Fruit fly (Drosophila melanogaster) whole organism, wandering third instar larva: ENCODE results near the gene Srrm234.
A peak's percentile ranks its signal among the peaks of the same experiment; 100 is the strongest.

Source experiments
- Abd-B ChIP-seq: fragments of >200 bp; optimal IDR thresholded peaks from 2 replicates; lab custom pipeline; 2017; ENCODE audit warnings: missing biosample characterization, missing genetic modification characterization
- CG32264 ChIP-seq: fragments of 200-800 bp; sonication (Bioruptor generic); optimal IDR thresholded peaks from 2 replicates; lab custom pipeline; 2016; ENCODE audit warnings: missing biosample characterization, missing genetic modification characterization
- CG9705 ChIP-seq: fragments of 200-800 bp; sonication (Bioruptor generic); optimal IDR thresholded peaks from 2 replicates; lab custom pipeline; 2018; ENCODE audit warnings: missing biosample characterization, mild to moderate bottlenecking, missing genetic modification characterization
- CrebA ChIP-seq: fragments of 200-800 bp; sonication (Bioruptor generic); optimal IDR thresholded peaks from 2 replicates; lab custom pipeline; 2016; ENCODE audit warnings: missing biosample characterization, mild to moderate bottlenecking, missing genetic modification characterization, borderline replicate concordance
- Dfd ChIP-seq: fragments of >200 bp; optimal IDR thresholded peaks from 2 replicates; lab custom pipeline; 2017; ENCODE audit warnings: missing biosample characterization, missing genetic modification characterization
- Dif ChIP-seq: fragments of 200-275, 200-300 bp; sonication (Bioruptor generic); optimal IDR thresholded peaks from 2 replicates; lab custom pipeline; 2018; ENCODE audit warnings: missing biosample characterization, missing genetic modification characterization; ENCODE audit not compliant: partially characterized antibody
- GATAd ChIP-seq: sonication (Bioruptor generic); optimal IDR thresholded peaks from 2 replicates; lab custom pipeline; 2016; ENCODE audit warnings: missing biosample characterization, missing genetic modification characterization
- HLH106 ChIP-seq: fragments of 200-800 bp; optimal IDR thresholded peaks from 3 replicates; lab custom pipeline; 2019; ENCODE audit warnings: missing biosample characterization, mild to moderate bottlenecking, missing genetic modification characterization, moderate library complexity
- Hnf4 ChIP-seq: fragments of 200-800 bp; sonication (Bioruptor generic); optimal IDR thresholded peaks from 2 replicates; lab custom pipeline; 2016; ENCODE audit warnings: missing biosample characterization, mild to moderate bottlenecking, missing genetic modification characterization
- Hr78 ChIP-seq: fragments of >200 bp; optimal IDR thresholded peaks from 2 replicates; lab custom pipeline; 2017; ENCODE audit warnings: missing biosample characterization, missing genetic modification characterization
- Hr83 ChIP-seq: fragments of 200-300 bp; sonication (Bioruptor generic); optimal IDR thresholded peaks from 2 replicates; lab custom pipeline; 2016; ENCODE audit warnings: missing biosample characterization, mild to moderate bottlenecking, missing genetic modification characterization, moderate library complexity; ENCODE audit not compliant: poor library complexity, severe bottlenecking
- Jra ChIP-seq: sonication (Bioruptor generic); optimal IDR thresholded peaks from 2 replicates; lab custom pipeline; 2016; ENCODE audit warnings: missing biosample characterization, missing genetic modification characterization
- Mio ChIP-seq: sonication (Bioruptor generic); optimal IDR thresholded peaks from 2 replicates; lab custom pipeline; 2016; ENCODE audit warnings: missing biosample characterization, missing genetic modification characterization
- Myc ChIP-seq: fragments of >200 bp; optimal IDR thresholded peaks from 2 replicates; lab custom pipeline; 2017
- N ChIP-seq: fragments of >200 bp; optimal IDR thresholded peaks from 2 replicates; lab custom pipeline; 2018; ENCODE audit warnings: missing biosample characterization, missing external identifiers, missing genetic modification characterization
- OdsH ChIP-seq: fragments of 200-800 bp; sonication (Bioruptor generic); optimal IDR thresholded peaks from 2 replicates; lab custom pipeline; 2016; ENCODE audit warnings: missing biosample characterization, mild to moderate bottlenecking, missing genetic modification characterization
- Rel ChIP-seq, 2 experiments: fragments of 200-800 bp; sonication (Bioruptor generic) in 1 of 2; optimal IDR thresholded peaks; 2 replicates in 1 of 2; 3 replicates in 1 of 2; lab custom pipeline; 2016 to 2019; ENCODE audit warnings: mild to moderate bottlenecking in 2 of 2, missing biosample characterization in 2 of 2, missing genetic modification characterization in 2 of 2, moderate library complexity in 1 of 2
- Sp1 ChIP-seq: fragments of 200-800 bp; sonication (Bioruptor generic); optimal IDR thresholded peaks from 3 replicates; lab custom pipeline; 2019; ENCODE audit warnings: missing biosample characterization, mild to moderate bottlenecking, missing genetic modification characterization, moderate library complexity
- Vsx2 ChIP-seq: fragments of 200-300, 225-300 bp; sonication (Bioruptor generic); optimal IDR thresholded peaks from 2 replicates; lab custom pipeline; 2018; ENCODE audit warnings: missing biosample characterization, missing genetic modification characterization; ENCODE audit not compliant: partially characterized antibody
- br ChIP-seq: fragments of 200-800 bp; sonication (Bioruptor generic); optimal IDR thresholded peaks from 2 replicates; lab custom pipeline; 2016; ENCODE audit warnings: missing biosample characterization, missing genetic modification characterization
- brk ChIP-seq: fragments of 200-800 bp; sonication (Bioruptor generic); optimal IDR thresholded peaks from 2 replicates; lab custom pipeline; 2016; ENCODE audit warnings: missing biosample characterization, mild to moderate bottlenecking, missing genetic modification characterization
- dl ChIP-seq, 2 experiments: fragments of 175-275, 200-275 bp in 1 of 2; fragments of 200-275 bp in 1 of 2; sonication (Bioruptor generic); optimal IDR thresholded peaks; lab custom pipeline; 2018; ENCODE audit warnings: mild to moderate bottlenecking in 2 of 2, missing biosample characterization in 2 of 2, missing genetic modification characterization in 2 of 2, moderate library complexity in 2 of 2; ENCODE audit not compliant: partially characterized antibody in 2 of 2, insufficient read depth in 1 of 2
- dmrt93B ChIP-seq: fragments of 200-800 bp; sonication (Bioruptor generic); optimal IDR thresholded peaks from 2 replicates; lab custom pipeline; 2018; ENCODE audit warnings: missing biosample characterization, mild to moderate bottlenecking, missing genetic modification characterization
- dsf ChIP-seq: sonication (Bioruptor generic); optimal IDR thresholded peaks from 2 replicates; lab custom pipeline; 2016; ENCODE audit warnings: missing biosample characterization, missing genetic modification characterization, borderline replicate concordance
- ey ChIP-seq: fragments of 200-800 bp; sonication (Bioruptor generic); optimal IDR thresholded peaks from 2 replicates; lab custom pipeline; 2016; ENCODE audit warnings: missing biosample characterization, missing genetic modification characterization
- foxo ChIP-seq, 2 experiments: fragments of 200-800 bp; sonication (Bioruptor generic); optimal IDR thresholded peaks; 2 replicates in 1 of 2; 3 replicates in 1 of 2; lab custom pipeline; 2016 to 2017; ENCODE audit warnings: missing biosample characterization in 2 of 2, missing genetic modification characterization in 2 of 2
- fru ChIP-seq: fragments of 200-800 bp; sonication (Bioruptor generic); optimal IDR thresholded peaks from 3 replicates; lab custom pipeline; 2016; ENCODE audit warnings: missing biosample characterization, mild to moderate bottlenecking, missing genetic modification characterization
- h ChIP-seq: fragments of 200-800 bp; sonication (Bioruptor generic); optimal IDR thresholded peaks from 3 replicates; lab custom pipeline; 2016; ENCODE audit warnings: missing biosample characterization, mild to moderate bottlenecking, missing genetic modification characterization
- jim ChIP-seq: fragments of 175-275, 200-325 bp; sonication (Bioruptor generic); optimal IDR thresholded peaks from 2 replicates; lab custom pipeline; 2016; ENCODE audit warnings: missing biosample characterization, mild to moderate bottlenecking, missing genetic modification characterization
- lola ChIP-seq: fragments of >200 bp; optimal IDR thresholded peaks from 2 replicates; lab custom pipeline; 2017; ENCODE audit warnings: missing biosample characterization, missing genetic modification characterization
- pan ChIP-seq: fragments of >200 bp; optimal IDR thresholded peaks from 2 replicates; lab custom pipeline; 2017
- psq ChIP-seq: fragments of 200-800 bp; sonication (Bioruptor generic); optimal IDR thresholded peaks from 3 replicates; lab custom pipeline; 2017; ENCODE audit warnings: missing biosample characterization, mild to moderate bottlenecking, missing genetic modification characterization, moderate library complexity
- rgr ChIP-seq: fragments of 200-800 bp; sonication (Bioruptor generic); optimal IDR thresholded peaks from 3 replicates; lab custom pipeline; 2016; ENCODE audit warnings: missing biosample characterization, mild to moderate bottlenecking, missing genetic modification characterization
- sage ChIP-seq: fragments of 200-800 bp; sonication (Bioruptor generic); optimal IDR thresholded peaks from 2 replicates; lab custom pipeline; 2016; ENCODE audit warnings: missing biosample characterization, mild to moderate bottlenecking, missing genetic modification characterization
- sv ChIP-seq: fragments of 200-800 bp; sonication (Bioruptor generic); optimal IDR thresholded peaks from 3 replicates; lab custom pipeline; 2016; ENCODE audit warnings: missing biosample characterization, missing genetic modification characterization
- tai ChIP-seq: sonication (Bioruptor generic); optimal IDR thresholded peaks from 2 replicates; lab custom pipeline; 2016; ENCODE audit warnings: missing biosample characterization, missing genetic modification characterization
- usp ChIP-seq: fragments of >200 bp; optimal IDR thresholded peaks from 2 replicates; lab custom pipeline; 2017; ENCODE audit warnings: missing biosample characterization, missing genetic modification characterization
- woc ChIP-seq: sonication (Bioruptor generic); optimal IDR thresholded peaks from 2 replicates; lab custom pipeline; 2016; ENCODE audit warnings: missing biosample characterization, mild to moderate bottlenecking, missing genetic modification characterization

Gene Srrm234

dm6 chr3L:1644920-1645567, 19.8 kb downstream of the Srrm234 start, which contains the start of the genes alphaCOP and CG13919:
Gene alphaCOP (minus strand): TSS chr3L:1645199.
Gene CG13919 (plus strand): TSS chr3L:1645467.
- TF ChIP-seq Hnf4 (GFP tag; lab: Kevin White, UChicago) (no peak), Mio (GFP tag; lab: Kevin White, UChicago) (peak; percentile 60), HLH106 (tag; lab: Kevin White, UChicago) (peak; percentile 98), rgr (GFP tag; lab: Kevin White, UChicago) (peak; percentile 98), dl (GFP tag; optimal IDR thresholded peaks at IDR 0.05; lab: Kevin White, UChicago; ENCODE audit: insufficient read depth in 1 of 2, partially characterized antibody in 2 of 2) (no peak), ey (GFP tag; lab: Kevin White, UChicago) (peak; percentile 95), CG32264 (GFP tag; lab: Kevin White, UChicago) (peak; percentile 91), fru (GFP tag; lab: Kevin White, UChicago) (peak; percentile 95), Dfd (GFP tag; lab: Kevin White, UChicago) (no peak), N (GFP tag; lab: Kevin White, UChicago) (no peak), Hr78 (GFP tag; lab: Kevin White, UChicago) (no peak), OdsH (GFP tag; lab: Kevin White, UChicago) (peak; percentile 97), tai (GFP tag; lab: Kevin White, UChicago) (no peak), sv (peak; percentile 97), Rel (GFP tag; optimal IDR thresholded peaks at IDR 0.05; lab: Kevin White, UChicago) (peak; percentile 88), Rel (tag; optimal IDR thresholded peaks at IDR 0.05; lab: Kevin White, UChicago) (peak; percentile 83), brk (no peak), CrebA (no peak), br (GFP tag; lab: Kevin White, UChicago) (peak; percentile 96), Hr83 (GFP tag; lab: Kevin White, UChicago) (peak; percentile 83), Abd-B (GFP tag; lab: Kevin White, UChicago) (no peak), foxo (GFP tag; optimal IDR thresholded peaks at IDR 0.05; lab: Kevin White, UChicago) (peak; percentile 80 to 98), GATAd (GFP tag; lab: Kevin White, UChicago) (peak; percentile 78), pan (lab: Kevin White, UChicago) (no peak), psq (GFP tag; lab: Kevin White, UChicago) (peak; percentile 95), usp (GFP tag; lab: Kevin White, UChicago) (no peak), h (GFP tag; lab: Kevin White, UChicago) (peak; percentile 99), Vsx2 (GFP tag; lab: Kevin White, UChicago) (no peak), woc (GFP tag; lab: Kevin White, UChicago) (peak; percentile 96), lola (no peak), CG9705 (GFP tag; lab: Kevin White, UChicago) (peak; percentile 86), Jra (GFP tag; lab: Kevin White, UChicago) (peak; percentile 96), Myc (peak; percentile 32), jim (no peak), dmrt93B (peak; percentile 89), dsf (GFP tag; lab: Kevin White, UChicago) (peak; percentile 94), Sp1 (peak; percentile 97), sage (GFP tag; lab: Kevin White, UChicago) (no peak), Dif (no peak)
- TF ChIP-seq, all 38 proteins: peak for 22

dm6 chr3L:1639185-1639812, 25.6 kb downstream of the Srrm234 start, which contains the start of the genes Mettl2 and Bgb:
Gene Mettl2 (minus strand): TSS chr3L:1639235.
Gene Bgb (plus strand): TSS chr3L:1639711.
- TF ChIP-seq Jra (GFP tag; lab: Kevin White, UChicago) (no peak), Vsx2 (GFP tag; lab: Kevin White, UChicago) (no peak), N (GFP tag; lab: Kevin White, UChicago) (no peak), fru (GFP tag; lab: Kevin White, UChicago) (peak; percentile 86), usp (GFP tag; lab: Kevin White, UChicago) (no peak), foxo (GFP tag; optimal IDR thresholded peaks at IDR 0.05; lab: Kevin White, UChicago) (peak in 1 of 2 experiments; percentile 89), h (GFP tag; lab: Kevin White, UChicago) (peak; percentile 86), dmrt93B (peak; percentile 77), Mio (GFP tag; lab: Kevin White, UChicago) (no peak), Dfd (GFP tag; lab: Kevin White, UChicago) (no peak), Rel (GFP tag; optimal IDR thresholded peaks at IDR 0.05; lab: Kevin White, UChicago) (no peak), Rel (tag; optimal IDR thresholded peaks at IDR 0.05; lab: Kevin White, UChicago) (peak; percentile 16), GATAd (GFP tag; lab: Kevin White, UChicago) (no peak), Hr78 (GFP tag; lab: Kevin White, UChicago) (no peak), Sp1 (peak; percentile 54), sage (GFP tag; lab: Kevin White, UChicago) (no peak), woc (GFP tag; lab: Kevin White, UChicago) (peak; percentile 94), dl (GFP tag; optimal IDR thresholded peaks at IDR 0.05; lab: Kevin White, UChicago; ENCODE audit: insufficient read depth in 1 of 2, partially characterized antibody in 2 of 2) (no peak), lola (no peak), HLH106 (tag; lab: Kevin White, UChicago) (peak; percentile 89), pan (lab: Kevin White, UChicago) (no peak), Dif (no peak), brk (no peak), psq (GFP tag; lab: Kevin White, UChicago) (peak; percentile 62), Hr83 (GFP tag; lab: Kevin White, UChicago) (peak; percentile 8), tai (GFP tag; lab: Kevin White, UChicago) (no peak), jim (no peak), Myc (no peak), Hnf4 (GFP tag; lab: Kevin White, UChicago) (no peak), rgr (GFP tag; lab: Kevin White, UChicago) (peak; percentile 88), sv (peak; percentile 62), CG9705 (GFP tag; lab: Kevin White, UChicago) (peak; percentile 79), br (GFP tag; lab: Kevin White, UChicago) (peak; percentile 82), ey (GFP tag; lab: Kevin White, UChicago) (peak; percentile 83), OdsH (GFP tag; lab: Kevin White, UChicago) (peak; percentile 71), dsf (GFP tag; lab: Kevin White, UChicago) (no peak), Abd-B (GFP tag; lab: Kevin White, UChicago) (no peak), CrebA (no peak)
